Fruit fly (Drosophila melanogaster) whole organism, embryonic: ENCODE data around the gene Srp9.
A peak's percentile ranks its signal among the peaks of the same experiment; 100 is the strongest.

Experiments
- B-H2 ChIP-seq: fragments of 200-800 bp; sonication (Bioruptor generic); optimal IDR thresholded peaks from 2 replicates; lab custom pipeline; 2018; ENCODE audit warnings: missing biosample characterization, mild to moderate bottlenecking, missing genetic modification characterization
- CG16779 ChIP-seq: fragments of 200-800 bp; sonication (Bioruptor generic); IDR thresholded peaks from 2 replicates; pipeline ENCODE4 v1.3.6; 2022; ENCODE audit warnings: missing biosample characterization, missing genetic modification characterization
- CG3163 ChIP-seq: fragments of 200-800 bp; sonication (Bioruptor generic); optimal IDR thresholded peaks from 3 replicates; lab custom pipeline; 2016; ENCODE audit warnings: missing biosample characterization, missing genetic modification characterization
- CG4617 ChIP-seq: fragments of 200-800 bp; sonication (Bioruptor generic); optimal IDR thresholded peaks from 3 replicates; lab custom pipeline; 2016; ENCODE audit warnings: missing biosample characterization, missing genetic modification characterization, borderline replicate concordance
- CG7745 ChIP-seq: fragments of 200-800 bp; sonication (Bioruptor generic); optimal IDR thresholded peaks from 2 replicates; lab custom pipeline; 2018; ENCODE audit warnings: missing biosample characterization, mild to moderate bottlenecking, missing genetic modification characterization, moderate library complexity
- Dip2 ChIP-seq: fragments of 200-800 bp; sonication (Bioruptor generic); IDR thresholded peaks from 2 replicates; pipeline ENCODE4 v1.3.6; 2022; ENCODE audit warnings: missing biosample characterization, missing genetic modification characterization
- H15 ChIP-seq: fragments of 200-800 bp; sonication (Bioruptor generic); IDR thresholded peaks from 3 replicates; pipeline ENCODE4 v1.3.6; 2022; ENCODE audit warnings: missing biosample characterization, missing genetic modification characterization
- HHEX ChIP-seq: fragments of 200-800 bp; sonication (Bioruptor generic); optimal IDR thresholded peaks from 3 replicates; lab custom pipeline; 2017; ENCODE audit warnings: missing biosample characterization, mild to moderate bottlenecking, missing genetic modification characterization, missing genetic modification reagents
- HmgD ChIP-seq: fragments of 200-800 bp; sonication (Bioruptor generic); optimal IDR thresholded peaks from 3 replicates; lab custom pipeline; 2016; ENCODE audit warnings: missing biosample characterization, missing genetic modification characterization
- Hmx ChIP-seq: fragments of 200-800 bp; sonication (Bioruptor generic); optimal IDR thresholded peaks from 2 replicates; lab custom pipeline; 2016; ENCODE audit warnings: missing biosample characterization, missing genetic modification characterization
- az2 ChIP-seq: fragments of 200-800 bp; sonication (Bioruptor generic); optimal IDR thresholded peaks from 3 replicates; lab custom pipeline; 2016; ENCODE audit warnings: missing biosample characterization, missing genetic modification characterization

- TF ChIP-seq HHEX (GFP tag; lab: Kevin White, UChicago) (no peak), H15 (GFP tag; lab: Robert Waterston, UW) (no peak), HmgD (GFP tag; lab: Kevin White, UChicago) (no peak), CG16779 (GFP tag; lab: Robert Waterston, UW) (no peak), B-H2 (GFP tag; lab: Kevin White, UChicago) (no peak), Hmx (GFP tag; lab: Kevin White, UChicago) (no peak), CG4617 (GFP tag; lab: Kevin White, UChicago) (no peak), CG7745 (tag; lab: Kevin White, UChicago) (no peak), Dip2 (GFP tag; lab: Robert Waterston, UW) (no peak), az2 (GFP tag; lab: Kevin White, UChicago) (peak; percentile 33), CG3163 (GFP tag; lab: Kevin White, UChicago) (no peak)
These were observed 21.9 kb downstream of the Srp9 start for dm6 chr3L:7958083-7958482.
